Fruit fly (Drosophila melanogaster) whole organism, embryonic: ENCODE data around the gene Sc2.

Experiments
- Aef1 ChIP-seq: fragments of 200-800 bp; sonication (Bioruptor generic); IDR thresholded peaks from 3 replicates; pipeline ENCODE4 v1.3.6; 2022; ENCODE audit warnings: missing biosample characterization, missing genetic modification characterization
- Asciz ChIP-seq: fragments of 200-800 bp; sonication (Bioruptor generic); optimal IDR thresholded peaks from 2 replicates; lab custom pipeline; 2017; ENCODE audit warnings: missing biosample characterization, mild to moderate bottlenecking, missing genetic modification characterization, missing genetic modification reagents
- Bgb ChIP-seq: fragments of 200-800 bp; sonication (Bioruptor generic); IDR thresholded peaks from 2 replicates; pipeline ENCODE4 v1.3.6; 2022; ENCODE audit warnings: missing biosample characterization, missing genetic modification characterization; ENCODE audit not compliant: partially characterized antibody
- CG11723 ChIP-seq: fragments of 200-800 bp; sonication (Bioruptor generic); optimal IDR thresholded peaks from 2 replicates; lab custom pipeline; 2017; ENCODE audit warnings: missing biosample characterization, mild to moderate bottlenecking, missing genetic modification characterization
- CG13287 ChIP-seq: fragments of 200-800 bp; sonication (Bioruptor generic); IDR thresholded peaks from 2 replicates; pipeline ENCODE4 v1.3.6; 2022; ENCODE audit warnings: missing biosample characterization, missing genetic modification characterization; ENCODE audit not compliant: partially characterized antibody
- CG16813 ChIP-seq: fragments of 200-800 bp; sonication (Bioruptor generic); IDR thresholded peaks from 3 replicates; pipeline ENCODE4 v1.3.6; 2022; ENCODE audit warnings: missing biosample characterization, missing genetic modification characterization; ENCODE audit not compliant: partially characterized antibody
- CG17328 ChIP-seq: fragments of 200-800 bp; sonication (Bioruptor generic); IDR thresholded peaks from 2 replicates; pipeline ENCODE4 v1.3.6; 2022; ENCODE audit warnings: missing biosample characterization, missing genetic modification characterization
- CG17568 ChIP-seq: fragments of 200-800 bp; sonication (Bioruptor generic); optimal IDR thresholded peaks from 2 replicates; lab custom pipeline; 2018; ENCODE audit warnings: missing biosample characterization, mild to moderate bottlenecking, missing genetic modification characterization, moderate library complexity
- CG1792 ChIP-seq: fragments of 200-800 bp; sonication (Bioruptor generic); optimal IDR thresholded peaks from 2 replicates; lab custom pipeline; 2016; ENCODE audit warnings: missing biosample characterization, missing genetic modification characterization
- CG2202 ChIP-seq: fragments of 200-800 bp; sonication (Bioruptor generic); optimal IDR thresholded peaks from 2 replicates; lab custom pipeline; 2018; ENCODE audit warnings: missing biosample characterization, mild to moderate bottlenecking, missing genetic modification characterization
- CG31224 ChIP-seq: fragments of 200-800 bp; sonication (Bioruptor generic); IDR thresholded peaks from 2 replicates; pipeline ENCODE4 v1.3.6; 2022; ENCODE audit warnings: missing biosample characterization, missing genetic modification characterization
- CG32767 ChIP-seq: fragments of 200-800 bp; sonication (Bioruptor generic); IDR thresholded peaks from 2 replicates; pipeline ENCODE4 v1.3.6; 2022; ENCODE audit warnings: missing biosample characterization, missing genetic modification characterization
- CG6272 ChIP-seq: fragments of 200-800 bp; sonication (Bioruptor generic); IDR thresholded peaks from 2 replicates; pipeline ENCODE4 v1.3.6; 2022; ENCODE audit warnings: missing biosample characterization, missing genetic modification characterization
- CG7745 ChIP-seq: fragments of 200-800 bp; sonication (Bioruptor generic); optimal IDR thresholded peaks from 2 replicates; lab custom pipeline; 2018; ENCODE audit warnings: missing biosample characterization, mild to moderate bottlenecking, missing genetic modification characterization, moderate library complexity
- CG7963 ChIP-seq: fragments of 200-800 bp; sonication (Bioruptor generic); IDR thresholded peaks from 3 replicates; pipeline ENCODE4 v1.3.6; 2022; ENCODE audit warnings: missing biosample characterization, missing genetic modification characterization; ENCODE audit not compliant: partially characterized antibody
- CG8290 ChIP-seq, 3 experiments: fragments of 200-800 bp; sonication (Bioruptor generic); optimal IDR thresholded peaks; 2 replicates each; lab custom pipeline; 2016 to 2019; ENCODE audit warnings: missing biosample characterization in 3 of 3, missing genetic modification characterization in 3 of 3, mild to moderate bottlenecking in 2 of 3, moderate library complexity in 1 of 3
- CG9437 ChIP-seq: fragments of 200-800 bp; sonication (Bioruptor generic); optimal IDR thresholded peaks from 2 replicates; lab custom pipeline; 2018; ENCODE audit warnings: missing biosample characterization, mild to moderate bottlenecking, missing genetic modification characterization
- CHES-1-like ChIP-seq: fragments of 200-800 bp; sonication (Bioruptor generic); optimal IDR thresholded peaks from 2 replicates; lab custom pipeline; 2016; ENCODE audit warnings: missing biosample characterization, missing genetic modification characterization
- Elba2 ChIP-seq: fragments of 200-800 bp; sonication (Bioruptor generic); optimal IDR thresholded peaks from 3 replicates; lab custom pipeline; 2016; ENCODE audit warnings: missing biosample characterization, missing genetic modification characterization
- Fer2 ChIP-seq: fragments of 200-800 bp; sonication (Bioruptor generic); optimal IDR thresholded peaks from 2 replicates; lab custom pipeline; 2018; ENCODE audit warnings: missing biosample characterization, mild to moderate bottlenecking, missing genetic modification characterization, moderate library complexity
- HLH4C ChIP-seq: fragments of 200-800 bp; sonication (Bioruptor generic); IDR thresholded peaks from 3 replicates; pipeline ENCODE4 v1.3.6; 2022; ENCODE audit warnings: missing biosample characterization, missing genetic modification characterization; ENCODE audit not compliant: partially characterized antibody
- HmgZ ChIP-seq: fragments of 200-800 bp; sonication (Bioruptor generic); optimal IDR thresholded peaks from 2 replicates; lab custom pipeline; 2018; ENCODE audit warnings: missing biosample characterization, mild to moderate bottlenecking, missing genetic modification characterization
- Hmr ChIP-seq: fragments of 200-800 bp; sonication (Bioruptor generic); optimal IDR thresholded peaks from 3 replicates; lab custom pipeline; 2017; ENCODE audit warnings: mild to moderate bottlenecking, missing biosample characterization, missing genetic modification reagents, missing genetic modification characterization
- Kr ChIP-seq: fragments of 200-800 bp; sonication (Bioruptor generic); optimal IDR thresholded peaks from 2 replicates; lab custom pipeline; 2017; ENCODE audit warnings: missing biosample characterization, mild to moderate bottlenecking, missing genetic modification characterization
- Lhr ChIP-seq: fragments of 200-800 bp; sonication (Bioruptor generic); optimal IDR thresholded peaks from 3 replicates; lab custom pipeline; 2017; ENCODE audit warnings: mild to moderate bottlenecking, missing biosample characterization, missing genetic modification reagents, missing genetic modification characterization
- MTF-1 ChIP-seq: fragments of 200-800 bp; sonication (Bioruptor generic); optimal IDR thresholded peaks from 2 replicates; lab custom pipeline; 2018; ENCODE audit warnings: missing biosample characterization, mild to moderate bottlenecking, missing genetic modification characterization, borderline replicate concordance
- NK7.1 ChIP-seq: fragments of 200-800 bp; sonication (Bioruptor generic); optimal IDR thresholded peaks from 3 replicates; lab custom pipeline; 2016; ENCODE audit warnings: missing biosample characterization, missing genetic modification characterization
- Sox102F ChIP-seq: fragments of 200-800 bp; sonication (Bioruptor generic); optimal IDR thresholded peaks from 2 replicates; lab custom pipeline; 2018; ENCODE audit warnings: missing biosample characterization, mild to moderate bottlenecking, missing genetic modification characterization, moderate library complexity
- Trl ChIP-seq, 3 experiments: fragments of >200 bp in 2 of 3; fragments of 200-800 bp in 1 of 3; sonication (Bioruptor generic) in 1 of 3; optimal IDR thresholded peaks; 2 replicates in 1 of 3; 3 replicates in 2 of 3; lab custom pipeline; 2016 to 2017; ENCODE audit warnings: missing biosample characterization in 1 of 3, missing genetic modification characterization in 1 of 3
- az2 ChIP-seq: fragments of 200-800 bp; sonication (Bioruptor generic); optimal IDR thresholded peaks from 3 replicates; lab custom pipeline; 2016; ENCODE audit warnings: missing biosample characterization, missing genetic modification characterization
- bowl ChIP-seq: fragments of 200-800 bp; sonication (Bioruptor generic); IDR thresholded peaks from 2 replicates; pipeline ENCODE4 v1.3.6; 2022; ENCODE audit warnings: missing biosample characterization, missing genetic modification characterization
- bsh ChIP-seq, 2 experiments: fragments of 200-800 bp; sonication (Bioruptor generic); optimal IDR thresholded peaks; 2 replicates each; lab custom pipeline; 2017 to 2018; ENCODE audit warnings: mild to moderate bottlenecking in 2 of 2, missing biosample characterization in 2 of 2, missing genetic modification characterization in 2 of 2, moderate library complexity in 1 of 2
- danr ChIP-seq: fragments of 200-800 bp; sonication (Bioruptor generic); IDR thresholded peaks from 2 replicates; pipeline ENCODE4 v1.3.6; 2022; ENCODE audit warnings: missing biosample characterization, missing genetic modification characterization
- h ChIP-seq: fragments of >200 bp; optimal IDR thresholded peaks from 2 replicates; lab custom pipeline; 2017
- ham ChIP-seq: fragments of 200-800 bp; sonication (Bioruptor generic); IDR thresholded peaks from 2 replicates; pipeline ENCODE4 v1.3.6; 2022; ENCODE audit warnings: missing biosample characterization, missing genetic modification characterization
- jing ChIP-seq: fragments of 200-800 bp; sonication (Bioruptor generic); optimal IDR thresholded peaks from 2 replicates; lab custom pipeline; 2018; ENCODE audit warnings: missing biosample characterization, mild to moderate bottlenecking, missing genetic modification characterization
- kay ChIP-seq: fragments of 200-800 bp; sonication (Bioruptor generic); optimal IDR thresholded peaks from 2 replicates; lab custom pipeline; 2016; ENCODE audit warnings: missing biosample characterization, missing genetic modification characterization
- klu ChIP-seq: fragments of 200-800 bp; sonication (Bioruptor generic); IDR thresholded peaks from 2 replicates; pipeline ENCODE4 v1.3.6; 2022; ENCODE audit warnings: missing biosample characterization, missing genetic modification characterization
- mld ChIP-seq: fragments of 200-800 bp; sonication (Bioruptor generic); IDR thresholded peaks from 3 replicates; pipeline ENCODE4 v1.3.6; 2022; ENCODE audit warnings: missing biosample characterization, missing genetic modification characterization; ENCODE audit not compliant: partially characterized antibody
- pb ChIP-seq: fragments of 200-800 bp; sonication (Bioruptor generic); optimal IDR thresholded peaks from 3 replicates; lab custom pipeline; 2016; ENCODE audit warnings: missing biosample characterization, missing genetic modification characterization
- peb ChIP-seq: fragments of 200-800 bp; sonication (Bioruptor generic); IDR thresholded peaks from 2 replicates; pipeline ENCODE4 v1.3.6; 2022; ENCODE audit warnings: missing biosample characterization, missing genetic modification characterization
- repo ChIP-seq: fragments of 200-800 bp; sonication (Bioruptor generic); optimal IDR thresholded peaks from 2 replicates; lab custom pipeline; 2016; ENCODE audit warnings: missing biosample characterization, missing genetic modification characterization
- sc ChIP-seq, 3 experiments: fragments of >200 bp in 2 of 3; fragments of 200-800 bp in 1 of 3; sonication (Bioruptor generic) in 1 of 3; optimal IDR thresholded peaks; 2 replicates in 2 of 3; 3 replicates in 1 of 3; lab custom pipeline; 2017; ENCODE audit warnings: mild to moderate bottlenecking in 1 of 3, missing biosample characterization in 1 of 3, missing genetic modification characterization in 1 of 3, missing genetic modification reagents in 1 of 3
- sens ChIP-seq: fragments of 200-800 bp; sonication (Bioruptor generic); peaks from one replicate; lab custom pipeline; 2016; ENCODE audit warnings: missing biosample characterization, missing genetic modification characterization
- tll ChIP-seq, 2 experiments: fragments of 200-800 bp in 1 of 2; fragments of >200 bp in 1 of 2; sonication (Bioruptor generic) in 1 of 2; optimal IDR thresholded peaks; 2 replicates each; lab custom pipeline; 2017 to 2019; ENCODE audit warnings: missing biosample characterization in 2 of 2, missing genetic modification characterization in 2 of 2, mild to moderate bottlenecking in 1 of 2, moderate library complexity in 1 of 2
- usp ChIP-seq: fragments of >200 bp; optimal IDR thresholded peaks from 2 replicates; lab custom pipeline; 2017; ENCODE audit warnings: missing biosample characterization, missing genetic modification characterization
- vfl ChIP-seq: fragments of 200-800 bp; sonication (Bioruptor generic); optimal IDR thresholded peaks from 2 replicates; lab custom pipeline; 2016; ENCODE audit warnings: missing biosample characterization, missing genetic modification characterization

The Sc2 gene

DNA sequence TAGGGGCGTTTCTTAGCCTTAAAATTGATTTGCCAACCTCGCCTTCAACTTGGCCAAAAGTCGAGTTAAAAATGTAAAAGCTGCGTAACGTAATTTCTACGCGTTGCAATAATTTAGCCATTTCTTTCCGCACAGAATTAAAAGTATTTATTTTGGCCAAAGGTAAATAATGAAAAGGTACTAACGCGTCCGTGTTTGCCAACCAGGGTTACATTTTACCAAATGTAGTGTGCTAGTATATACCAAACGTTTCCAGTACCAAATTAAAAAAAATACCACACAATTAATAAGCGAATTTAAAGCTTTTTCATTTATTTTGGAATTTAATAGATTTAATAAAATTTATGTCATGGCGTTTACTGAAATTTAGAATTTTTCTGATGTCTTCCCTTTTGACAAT is 4.3 kb upstream of the Sc2 start, which contains the start of gene Ccz1 (continued):
- peak; percentile 25 for TF ChIP-seq Fer2 (tag; lab: Kevin White, UChicago)
- TF ChIP-seq tll (GFP tag; optimal IDR thresholded peaks at IDR 0.05; lab: Kevin White, UChicago): no peak
- TF ChIP-seq pb (GFP tag; lab: Kevin White, UChicago): no peak
- TF ChIP-seq sens (GFP tag; lab: Kevin White, UChicago): peak; percentile 90
- no peak for TF ChIP-seq Aef1 (GFP tag; lab: Robert Waterston, UW)
- peak; percentile 63 for TF ChIP-seq CG17568 (GFP tag; lab: Kevin White, UChicago)
- no peak for TF ChIP-seq klu (GFP tag; lab: Robert Waterston, UW)
- no peak for TF ChIP-seq Bgb (GFP tag; lab: Robert Waterston, UW)
- peak; percentile 11 for TF ChIP-seq CG9437
- TF ChIP-seq Lhr: peak; percentile 67
- peak; percentile 68 for TF ChIP-seq Asciz (GFP tag; lab: Kevin White, UChicago)
- no peak for TF ChIP-seq CG7745 (tag; lab: Kevin White, UChicago)
- TF ChIP-seq CG2202 (tag; lab: Kevin White, UChicago): peak; percentile 46
- TF ChIP-seq CG7963 (GFP tag; lab: Robert Waterston, UW): no peak
- TF ChIP-seq HLH4C (GFP tag; lab: Robert Waterston, UW): no peak
- TF ChIP-seq Sox102F (GFP tag; lab: Kevin White, UChicago): peak; percentile 65
- TF ChIP-seq bsh (GFP tag; optimal IDR thresholded peaks at IDR 0.05; lab: Kevin White, UChicago): peak in 1 of 2 experiments; percentile 72
- TF ChIP-seq NK7.1 (GFP tag; lab: Kevin White, UChicago): peak; percentile 44
- TF ChIP-seq vfl (GFP tag; lab: Kevin White, UChicago): peak; percentile 50
- TF ChIP-seq danr (GFP tag; lab: Robert Waterston, UW): no peak

DNA sequence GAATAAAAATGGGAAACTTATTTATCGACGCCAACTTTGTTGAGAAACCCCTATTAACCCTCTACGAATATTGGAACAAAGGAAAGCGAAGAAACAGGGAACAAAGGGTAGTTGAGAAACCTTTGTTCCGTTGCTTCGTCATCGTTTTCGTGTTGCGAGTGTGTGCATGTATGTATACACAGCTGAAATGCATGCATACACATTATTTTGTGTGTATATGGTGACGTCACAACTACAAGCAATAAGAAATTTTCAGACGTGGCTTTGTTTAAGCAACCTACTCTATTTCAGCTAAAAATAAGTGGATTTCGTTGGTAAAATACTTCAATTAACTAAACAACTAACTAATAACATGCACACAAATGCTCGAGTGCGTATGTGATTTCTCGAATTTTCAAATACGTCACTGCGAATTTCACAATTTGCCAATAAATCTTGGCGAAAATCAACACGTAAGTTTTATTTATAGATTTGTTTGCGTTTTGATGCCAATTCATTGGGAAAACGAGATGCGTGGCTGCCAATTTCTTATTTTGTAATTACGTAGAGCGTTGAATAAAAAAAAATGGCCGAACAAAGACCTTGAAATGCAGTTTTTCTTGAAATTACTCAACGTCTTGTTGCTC is 1.3 kb upstream of the Sc2 start:
- no peak for TF ChIP-seq h
- no peak for TF ChIP-seq CG32767 (GFP tag; lab: Robert Waterston, UW)
- no peak for TF ChIP-seq CG11723
- TF ChIP-seq CG17328 (GFP tag; lab: Robert Waterston, UW): no peak
- no peak for TF ChIP-seq peb (GFP tag; lab: Robert Waterston, UW)
- TF ChIP-seq CHES-1-like (GFP tag; lab: Kevin White, UChicago): no peak
- no peak for TF ChIP-seq repo (GFP tag; lab: Kevin White, UChicago)
- TF ChIP-seq CG1792: no peak
- no peak for TF ChIP-seq jing (GFP tag; lab: Kevin White, UChicago)
- TF ChIP-seq kay (GFP tag; lab: Kevin White, UChicago): peak; percentile 14
- no peak for TF ChIP-seq ham (GFP tag; lab: Robert Waterston, UW)
- TF ChIP-seq pb (GFP tag; lab: Kevin White, UChicago): no peak
- no peak for TF ChIP-seq Aef1 (GFP tag; lab: Robert Waterston, UW)
- TF ChIP-seq Hmr: no peak
- TF ChIP-seq Kr: no peak
- no peak for TF ChIP-seq CG6272 (GFP tag; lab: Robert Waterston, UW)
- TF ChIP-seq mld (GFP tag; lab: Robert Waterston, UW): no peak
- no peak for TF ChIP-seq CG16813
- TF ChIP-seq CG8290 (GFP tag; optimal IDR thresholded peaks at IDR 0.05; lab: Kevin White, UChicago): no peak
- TF ChIP-seq CG8290 (tag; optimal IDR thresholded peaks at IDR 0.05; lab: Kevin White, UChicago): peak in 1 of 2 experiments; percentile 4
- no peak for TF ChIP-seq usp (GFP tag; lab: Kevin White, UChicago)
- TF ChIP-seq CG13287: no peak
- TF ChIP-seq sc (optimal IDR thresholded peaks at IDR 0.05; lab: Kevin White, UChicago): no peak
- no peak for TF ChIP-seq sc (GFP tag; optimal IDR thresholded peaks at IDR 0.05; lab: Kevin White, UChicago)
- TF ChIP-seq Trl (optimal IDR thresholded peaks at IDR 0.05; lab: Kevin White, UChicago): no peak
- TF ChIP-seq Trl (GFP tag; optimal IDR thresholded peaks at IDR 0.05; lab: Kevin White, UChicago): no peak
- TF ChIP-seq bowl (GFP tag; lab: Robert Waterston, UW): no peak
- peak; percentile 46 for TF ChIP-seq Elba2 (GFP tag; lab: Kevin White, UChicago)
- TF ChIP-seq CG31224 (GFP tag; lab: Robert Waterston, UW): no peak
- TF ChIP-seq MTF-1 (GFP tag; lab: Kevin White, UChicago): no peak
- no peak for TF ChIP-seq az2 (GFP tag; lab: Kevin White, UChicago)
- no peak for TF ChIP-seq HmgZ (tag; lab: Kevin White, UChicago)
